Worm (Caenorhabditis elegans): ENCODE results near the gene T28F3.11.

DNA sequence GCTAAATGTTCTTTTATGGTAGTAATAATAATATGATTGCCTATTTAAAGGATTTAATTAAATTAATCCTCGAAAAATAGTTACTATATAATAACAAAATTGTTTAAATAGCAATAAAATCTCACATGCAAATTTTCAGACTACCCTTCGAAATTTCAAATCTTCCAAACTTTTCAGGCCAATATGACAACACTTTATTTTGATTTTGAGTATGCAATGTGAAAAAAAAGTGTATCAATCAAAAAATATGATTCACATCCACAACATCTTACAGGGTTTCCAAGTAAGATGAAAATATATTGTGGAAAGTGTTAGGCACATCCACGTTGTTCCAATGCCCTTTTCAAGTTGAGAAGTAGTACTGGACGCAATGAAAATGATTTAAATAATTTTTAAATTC lies 20.4 kb upstream of the T28F3.11 start, which contains the start of gene snf-9:
- no peak for TF ChIP-seq ceh-22 (tag; optimal IDR thresholded peaks at IDR 0.05)
- TF ChIP-seq ceh-9 (tag; optimal IDR thresholded peaks at IDR 0.05): no peak
- TF ChIP-seq ets-4 (tag; optimal IDR thresholded peaks at IDR 0.05): no peak
